Worm (Caenorhabditis elegans): ENCODE data around the gene Y39A1A.10.

- TF ChIP-seq dao-5 (tag; optimal IDR thresholded peaks at IDR 0.05) (no peak), him-1 (tag; optimal IDR thresholded peaks at IDR 0.05) (no peak)
Observed at ce11 chrIII:10596387-10596786, 36.1 kb upstream of the Y39A1A.10 start, which contains the start of gene Y39A1A.3.

Measured in whole organism, L4/young adult.